Worm (Caenorhabditis elegans): Measurements from ENCODE around the gene nlp-35.

nlp-35 gene

ce11 chrIV:9545986-9546385 lies 27.3 kb upstream of the nlp-35 start, which contains the start of gene T05A1.5:
Gene T05A1.5, plus strand, starts transcription at chrIV:9546286.
- TF ChIP-seq ceh-82 (tag; optimal IDR thresholded peaks at IDR 0.05): no peak
- no peak for TF ChIP-seq snpc-4 (tag; optimal IDR thresholded peaks at IDR 0.05)
- TF ChIP-seq ceh-9 (tag; optimal IDR thresholded peaks at IDR 0.05): no peak
- no peak for TF ChIP-seq unc-62 (GFP tag; optimal IDR thresholded peaks at IDR 0.05)
- no peak for TF ChIP-seq sea-2 (GFP tag; optimal IDR thresholded peaks at IDR 0.05)
- no peak for TF ChIP-seq pha-4 (tag; optimal IDR thresholded peaks at IDR 0.05)
- TF ChIP-seq ZK546.5 (tag; optimal IDR thresholded peaks at IDR 0.05): no peak
- no peak for TF ChIP-seq fos-1 (tag; optimal IDR thresholded peaks at IDR 0.05)
- TF ChIP-seq skn-1 (tag; optimal IDR thresholded peaks at IDR 0.05): no peak
- TF ChIP-seq unc-39 (tag; optimal IDR thresholded peaks at IDR 0.05): no peak
- TF ChIP-seq ceh-16 (tag; optimal IDR thresholded peaks at IDR 0.05): no peak
- no peak for TF ChIP-seq ceh-28 (tag; optimal IDR thresholded peaks at IDR 0.05)

ce11 chrIV:9540342-9540856 lies 21.7 kb upstream of the nlp-35 start, which contains the start of gene fbl-1:
Gene fbl-1, plus strand, starts transcription at chrIV:9540806.
- TF ChIP-seq mml-1 (tag; optimal IDR thresholded peaks at IDR 0.05) (no peak), fos-1 (tag; optimal IDR thresholded peaks at IDR 0.05) (no peak), skn-1 (tag; optimal IDR thresholded peaks at IDR 0.05) (no peak), egl-27 (tag; optimal IDR thresholded peaks at IDR 0.05) (no peak), lin-39 (tag; optimal IDR thresholded peaks at IDR 0.05) (no peak), pha-4 (tag; optimal IDR thresholded peaks at IDR 0.05) (no peak), ceh-9 (tag; optimal IDR thresholded peaks at IDR 0.05) (no peak), nhr-77 (tag; optimal IDR thresholded peaks at IDR 0.05) (no peak), unc-62 (GFP tag; optimal IDR thresholded peaks at IDR 0.05) (no peak), ztf-4 (tag; optimal IDR thresholded peaks at IDR 0.05) (no peak), pqm-1 (tag; optimal IDR thresholded peaks at IDR 0.05) (peak; percentile 84), zag-1 (tag; optimal IDR thresholded peaks at IDR 0.05) (no peak), ceh-28 (tag; optimal IDR thresholded peaks at IDR 0.05) (no peak), elt-2 (tag; optimal IDR thresholded peaks at IDR 0.05) (peak; percentile 90)

- TF ChIP-seq ama-1 (optimal IDR thresholded peaks at IDR 0.05) (no peak), ZK546.5 (tag; optimal IDR thresholded peaks at IDR 0.05) (no peak), egl-5 (tag; optimal IDR thresholded peaks at IDR 0.05) (peak; percentile 69), pqm-1 (tag; optimal IDR thresholded peaks at IDR 0.05) (no peak), fkh-2 (tag; optimal IDR thresholded peaks at IDR 0.05) (peak; percentile 87), lin-39 (tag; optimal IDR thresholded peaks at IDR 0.05) (peak; percentile 44), eor-1 (tag; optimal IDR thresholded peaks at IDR 0.05) (no peak), unc-62 (GFP tag; optimal IDR thresholded peaks at IDR 0.05) (peak; percentile 47), mdl-1 (tag; optimal IDR thresholded peaks at IDR 0.05) (no peak), ceh-9 (tag; optimal IDR thresholded peaks at IDR 0.05) (no peak), jun-1 (tag; optimal IDR thresholded peaks at IDR 0.05) (no peak), ceh-16 (tag; optimal IDR thresholded peaks at IDR 0.05) (no peak), nhr-11 (tag; optimal IDR thresholded peaks at IDR 0.05) (no peak), R02D3.7 (tag; optimal IDR thresholded peaks at IDR 0.05) (no peak)
Observed at ce11 chrIV:9538214-9538613, 19.5 kb upstream of the nlp-35 start.

- TF ChIP-seq elt-2 (tag; optimal IDR thresholded peaks at IDR 0.05) (peak; percentile 79), pqm-1 (tag; optimal IDR thresholded peaks at IDR 0.05) (peak; percentile 15), nhr-11 (tag; optimal IDR thresholded peaks at IDR 0.05) (no peak), zag-1 (tag; optimal IDR thresholded peaks at IDR 0.05) (no peak)
Observed at ce11 chrIV:9537500-9537899, 18.8 kb upstream of the nlp-35 start.

- TF ChIP-seq tbx-2 (tag; optimal IDR thresholded peaks at IDR 0.05) (no peak), unc-39 (tag; optimal IDR thresholded peaks at IDR 0.05) (no peak), nhr-76 (tag; optimal IDR thresholded peaks at IDR 0.05) (no peak), nhr-11 (tag; optimal IDR thresholded peaks at IDR 0.05) (no peak), aly-2 (tag; optimal IDR thresholded peaks at IDR 0.05) (no peak), lin-15B (tag; optimal IDR thresholded peaks at IDR 0.05) (no peak), R02D3.7 (tag; optimal IDR thresholded peaks at IDR 0.05) (no peak), mdl-1 (tag; optimal IDR thresholded peaks at IDR 0.05) (no peak), ceh-16 (tag; optimal IDR thresholded peaks at IDR 0.05) (no peak), ama-1 (optimal IDR thresholded peaks at IDR 0.05) (no peak), mml-1 (tag; optimal IDR thresholded peaks at IDR 0.05) (no peak), nhr-23 (tag; optimal IDR thresholded peaks at IDR 0.05) (peak; percentile 56), snpc-4 (tag; optimal IDR thresholded peaks at IDR 0.05) (no peak), nhr-28 (tag; optimal IDR thresholded peaks at IDR 0.05) (no peak), ceh-82 (tag; optimal IDR thresholded peaks at IDR 0.05) (no peak), elt-1 (tag; optimal IDR thresholded peaks at IDR 0.05) (peak; percentile 44), lsy-12 (tag; optimal IDR thresholded peaks at IDR 0.05) (no peak), fkh-10 (GFP tag; optimal IDR thresholded peaks at IDR 0.05) (no peak), lin-39 (tag; optimal IDR thresholded peaks at IDR 0.05) (no peak), nhr-67 (tag; optimal IDR thresholded peaks at IDR 0.05) (no peak), ZK546.5 (tag; optimal IDR thresholded peaks at IDR 0.05) (no peak), nhr-43 (tag; optimal IDR thresholded peaks at IDR 0.05; ENCODE audit: poor library complexity, severe bottlenecking) (peak; percentile 20), daf-12 (tag; optimal IDR thresholded peaks at IDR 0.05) (no peak), pqm-1 (tag; optimal IDR thresholded peaks at IDR 0.05) (no peak)
Observed at ce11 chrIV:9536124-9536523, 17.4 kb upstream of the nlp-35 start.

All from whole organism, L3 larva.